Worm (Caenorhabditis elegans) whole organism, late embryonic: ENCODE measurements around the gene cec-4.

Experiments
- C08G9.2 ChIP-seq: sonication (generic microtip); optimal IDR thresholded peaks from 2 replicates; lab custom pipeline; 2016; ENCODE audit warnings: mild to moderate bottlenecking, missing genetic modification characterization, moderate library complexity, missing compliant biosample characterization
- C38D4.7 ChIP-seq: fragments of 200-800 bp; sonication (Bioruptor generic); optimal IDR thresholded peaks from 2 replicates; lab custom pipeline; 2018; ENCODE audit warnings: mild to moderate bottlenecking, missing genetic modification characterization, moderate library complexity, missing compliant biosample characterization
- K02D7.2 ChIP-seq: sonication (generic microtip); optimal IDR thresholded peaks from 2 replicates; lab custom pipeline; 2017; ENCODE audit warnings: mild to moderate bottlenecking, missing genetic modification characterization, missing compliant biosample characterization
- T23F11.4 ChIP-seq: fragments of 200-800 bp; sonication (Bioruptor generic); optimal IDR thresholded peaks from 2 replicates; lab custom pipeline; 2018; ENCODE audit warnings: mild to moderate bottlenecking, missing genetic modification characterization, missing compliant biosample characterization
- ahr-1 ChIP-seq: sonication (generic microtip); optimal IDR thresholded peaks from 2 replicates; lab custom pipeline; 2016; ENCODE audit warnings: missing genetic modification characterization, missing compliant biosample characterization
- ceh-14 ChIP-seq: sonication (generic microtip); optimal IDR thresholded peaks from 2 replicates; lab custom pipeline; 2016; ENCODE audit warnings: missing genotype, missing genetic modification characterization, missing compliant biosample characterization
- ceh-18 ChIP-seq: sonication (generic microtip); optimal IDR thresholded peaks from 2 replicates; lab custom pipeline; 2016; ENCODE audit warnings: missing genetic modification characterization, missing compliant biosample characterization
- ceh-19 ChIP-seq: fragments of 200-800 bp; sonication (Bioruptor generic); optimal IDR thresholded peaks from 2 replicates; lab custom pipeline; 2018; ENCODE audit warnings: mild to moderate bottlenecking, missing genetic modification characterization, missing compliant biosample characterization
- ceh-2 ChIP-seq: sonication (generic microtip); optimal IDR thresholded peaks from 2 replicates; lab custom pipeline; 2016; ENCODE audit warnings: missing genotype, missing genetic modification characterization, missing compliant biosample characterization
- ceh-24 ChIP-seq: sonication (generic microtip); optimal IDR thresholded peaks from 2 replicates; lab custom pipeline; 2016; ENCODE audit warnings: mild to moderate bottlenecking, missing genetic modification characterization, missing compliant biosample characterization
- ceh-30 ChIP-seq: fragments of 150-350 bp; optimal IDR thresholded peaks from 2 replicates; lab custom pipeline; 2014; ENCODE audit warnings: missing biosample characterization, missing genetic modification characterization
- ceh-31 ChIP-seq: sonication (generic microtip); optimal IDR thresholded peaks from 2 replicates; lab custom pipeline; 2016; ENCODE audit warnings: missing genetic modification characterization, missing compliant biosample characterization
- ceh-34 ChIP-seq: sonication (generic microtip); optimal IDR thresholded peaks from 2 replicates; lab custom pipeline; 2016; ENCODE audit warnings: mild to moderate bottlenecking, missing genetic modification characterization, missing compliant biosample characterization
- ceh-45 ChIP-seq: fragments of 200-800 bp; sonication (Bioruptor generic); IDR thresholded peaks from 2 replicates; pipeline ENCODE4 v1.3.6; 2022; ENCODE audit warnings: missing genetic modification reagents, missing genetic modification characterization, missing compliant biosample characterization
- ceh-48 ChIP-seq: sonication (generic microtip); optimal IDR thresholded peaks from 2 replicates; lab custom pipeline; 2016; ENCODE audit warnings: missing genetic modification characterization, inconsistent platforms, missing compliant biosample characterization
- ceh-6 ChIP-seq: fragments of 200-800 bp; sonication (Bioruptor generic); optimal IDR thresholded peaks from 2 replicates; lab custom pipeline; 2018; ENCODE audit warnings: mild to moderate bottlenecking, missing genetic modification characterization, missing compliant biosample characterization
- ceh-9 ChIP-seq: sonication (generic microtip); optimal IDR thresholded peaks from 2 replicates; lab custom pipeline; 2016; ENCODE audit warnings: mild to moderate bottlenecking, missing genetic modification characterization, inconsistent platforms, missing compliant biosample characterization
- che-1 ChIP-seq: sonication (generic microtip); optimal IDR thresholded peaks from 2 replicates; lab custom pipeline; 2016; ENCODE audit warnings: mild to moderate bottlenecking, missing genetic modification characterization, missing compliant biosample characterization
- dve-1 ChIP-seq: sonication (generic microtip); optimal IDR thresholded peaks from 2 replicates; lab custom pipeline; 2017; ENCODE audit warnings: antibody characterized with exemption, mild to moderate bottlenecking, missing genetic modification characterization, missing compliant biosample characterization
- elt-2 ChIP-seq: sonication (generic microtip); optimal IDR thresholded peaks from 2 replicates; lab custom pipeline; 2016; ENCODE audit warnings: missing genetic modification reagents, missing genetic modification characterization, missing compliant biosample characterization
- elt-4 ChIP-seq: sonication (generic microtip); optimal IDR thresholded peaks from 2 replicates; lab custom pipeline; 2016; ENCODE audit warnings: missing genetic modification characterization, missing compliant biosample characterization
- ets-4 ChIP-seq: sonication (generic microtip); optimal IDR thresholded peaks from 2 replicates; lab custom pipeline; 2016; ENCODE audit warnings: missing genetic modification characterization, missing compliant biosample characterization
- eyg-1 ChIP-seq: sonication (generic microtip); optimal IDR thresholded peaks from 2 replicates; lab custom pipeline; 2016; ENCODE audit warnings: missing genotype, missing genetic modification characterization, missing compliant biosample characterization
- fkh-10 ChIP-seq: fragments of 150-350 bp; optimal IDR thresholded peaks from 2 replicates; lab custom pipeline; 2014; ENCODE audit warnings: missing biosample characterization, missing genetic modification reagents, missing genetic modification characterization
- fkh-6 ChIP-seq: sonication (generic microtip); optimal IDR thresholded peaks from 2 replicates; lab custom pipeline; 2016; ENCODE audit warnings: missing genetic modification characterization, missing compliant biosample characterization
- gmeb-2 ChIP-seq: sonication (generic microtip); optimal IDR thresholded peaks from 2 replicates; lab custom pipeline; 2016; ENCODE audit warnings: missing genetic modification characterization, inconsistent platforms, missing compliant biosample characterization
- hlh-15 ChIP-seq: sonication (generic microtip); optimal IDR thresholded peaks from 2 replicates; lab custom pipeline; 2016; ENCODE audit warnings: missing genetic modification characterization, missing compliant biosample characterization
- hlh-30 ChIP-seq: sonication (generic microtip); optimal IDR thresholded peaks from 2 replicates; lab custom pipeline; 2017; ENCODE audit warnings: antibody characterized with exemption, missing genetic modification characterization, missing compliant biosample characterization; ENCODE audit not compliant: insufficient read depth
- hlh-6 ChIP-seq: sonication (generic microtip); optimal IDR thresholded peaks from 2 replicates; lab custom pipeline; 2016; ENCODE audit warnings: missing genotype, missing genetic modification characterization, missing compliant biosample characterization
- hlh-8 ChIP-seq: sonication (generic microtip); optimal IDR thresholded peaks from 2 replicates; lab custom pipeline; 2016; ENCODE audit warnings: missing genotype, missing genetic modification characterization, missing compliant biosample characterization
- madf-2 ChIP-seq: sonication (generic microtip); optimal IDR thresholded peaks from 2 replicates; lab custom pipeline; 2017; ENCODE audit warnings: missing genetic modification characterization, missing compliant biosample characterization
- nfya-1 ChIP-seq: sonication (generic microtip); optimal IDR thresholded peaks from 2 replicates; lab custom pipeline; 2017; ENCODE audit warnings: missing genetic modification characterization, mild to moderate bottlenecking, missing compliant biosample characterization, antibody characterized with exemption, moderate library complexity
- npax-4 ChIP-seq: sonication (generic microtip); optimal IDR thresholded peaks from 2 replicates; lab custom pipeline; 2016; ENCODE audit warnings: missing genetic modification characterization, missing compliant biosample characterization
- pat-9 ChIP-seq: fragments of 200-800 bp; sonication (Bioruptor generic); optimal IDR thresholded peaks from 2 replicates; lab custom pipeline; 2018; ENCODE audit warnings: mild to moderate bottlenecking, missing genetic modification characterization, moderate library complexity, missing compliant biosample characterization
- pha-2 ChIP-seq: sonication (generic microtip); optimal IDR thresholded peaks from 2 replicates; lab custom pipeline; 2017; ENCODE audit warnings: mild to moderate bottlenecking, missing genetic modification characterization, missing compliant biosample characterization
- pqm-1 ChIP-seq: sonication (generic microtip); optimal IDR thresholded peaks from 2 replicates; lab custom pipeline; 2016; ENCODE audit warnings: missing genetic modification characterization, missing compliant biosample characterization
- pros-1 ChIP-seq: fragments of 150-350 bp; optimal IDR thresholded peaks from 2 replicates; lab custom pipeline; 2014; ENCODE audit warnings: missing biosample characterization, missing genetic modification reagents, missing genetic modification characterization
- ref-2 ChIP-seq: sonication (generic microtip); optimal IDR thresholded peaks from 2 replicates; lab custom pipeline; 2016; ENCODE audit warnings: missing genetic modification characterization, missing compliant biosample characterization
- sdc-2 ChIP-seq: sonication (generic microtip); optimal IDR thresholded peaks from 2 replicates; lab custom pipeline; 2016; ENCODE audit warnings: missing genotype, missing genetic modification characterization, missing compliant biosample characterization
- sox-2 ChIP-seq: fragments of 200-800 bp; sonication (Bioruptor generic); IDR thresholded peaks from 2 replicates; pipeline ENCODE4 v1.3.6; 2022; ENCODE audit warnings: missing genetic modification reagents, missing genetic modification characterization, missing compliant biosample characterization
- sox-4 ChIP-seq: sonication (generic microtip); optimal IDR thresholded peaks from 2 replicates; lab custom pipeline; 2017; ENCODE audit warnings: mild to moderate bottlenecking, missing genetic modification characterization, inconsistent platforms, missing compliant biosample characterization
- tbx-2 ChIP-seq: sonication (generic microtip); optimal IDR thresholded peaks from 2 replicates; lab custom pipeline; 2016; ENCODE audit warnings: missing genetic modification characterization, missing compliant biosample characterization
- unc-42 ChIP-seq: sonication (generic microtip); optimal IDR thresholded peaks from 2 replicates; lab custom pipeline; 2016; ENCODE audit warnings: missing genotype, missing genetic modification characterization, missing compliant biosample characterization
- unc-55 ChIP-seq: sonication (generic microtip); optimal IDR thresholded peaks from 2 replicates; lab custom pipeline; 2017; ENCODE audit warnings: missing biosample characterization, missing genetic modification reagents, missing genetic modification characterization
- zip-5 ChIP-seq: sonication (generic microtip); optimal IDR thresholded peaks from 2 replicates; lab custom pipeline; 2016; ENCODE audit warnings: missing genetic modification characterization, missing compliant biosample characterization

Gene cec-4

DNA sequence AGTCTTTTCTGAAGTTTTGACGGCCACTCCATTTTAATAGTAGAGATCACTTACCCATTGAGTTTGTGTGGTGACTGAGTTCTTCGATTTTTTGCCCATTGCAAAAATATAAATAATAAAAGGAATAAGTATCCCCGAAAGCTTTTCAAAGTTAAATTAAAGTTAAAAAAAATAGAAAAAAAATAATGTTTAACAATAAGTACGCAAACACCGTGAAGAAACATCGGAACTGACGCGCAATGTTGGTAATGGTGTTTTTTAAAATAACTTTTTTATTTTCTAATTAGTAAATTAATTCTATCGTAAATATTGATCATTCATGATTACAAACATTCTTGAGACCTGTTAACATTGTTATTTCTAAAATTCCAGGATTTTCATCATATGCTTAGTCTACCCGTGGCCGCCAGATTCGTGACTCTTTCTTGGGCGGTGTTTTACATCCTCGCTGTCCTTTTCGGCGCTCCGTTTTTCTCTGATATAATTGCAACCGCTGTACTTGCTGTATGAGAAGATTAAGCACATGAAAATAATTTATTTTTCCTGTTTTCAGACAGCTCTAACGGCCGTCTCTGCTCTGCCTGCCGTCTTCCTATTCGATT, 19.2 kb upstream of the cec-4 start, which contains the start of the genes F49E8.7, F49E8.8 and nprl-2:
Gene F49E8.7 (minus strand): TSS at position 101 of the 602 bp plus-strand sequence.
Gene F49E8.8 (plus strand): TSS at position 373 of the 602 bp plus-strand sequence.
Gene nprl-2 (plus strand): TSS at position 552 of the 602 bp plus-strand sequence.
- TF ChIP-seq C38D4.7 (GFP tag; lab: Kevin White, UChicago) (no peak), ref-2 (no peak), ceh-30 (tag; lab: Kevin White, UChicago) (no peak), sdc-2 (tag; lab: Kevin White, UChicago) (no peak), sox-4 (tag; lab: Kevin White, UChicago) (no peak), ceh-48 (tag; lab: Kevin White, UChicago) (no peak), ceh-6 (GFP tag; lab: Kevin White, UChicago) (no peak), dve-1 (tag; lab: Kevin White, UChicago) (no peak), fkh-6 (tag; lab: Kevin White, UChicago) (no peak), ceh-34 (tag; lab: Kevin White, UChicago) (no peak), che-1 (tag; lab: Kevin White, UChicago) (no peak), elt-4 (tag; lab: Kevin White, UChicago) (no peak), pat-9 (tag; lab: Kevin White, UChicago) (no peak), ahr-1 (no peak), ceh-9 (no peak), ceh-2 (tag; lab: Kevin White, UChicago) (no peak), hlh-8 (no peak)

DNA sequence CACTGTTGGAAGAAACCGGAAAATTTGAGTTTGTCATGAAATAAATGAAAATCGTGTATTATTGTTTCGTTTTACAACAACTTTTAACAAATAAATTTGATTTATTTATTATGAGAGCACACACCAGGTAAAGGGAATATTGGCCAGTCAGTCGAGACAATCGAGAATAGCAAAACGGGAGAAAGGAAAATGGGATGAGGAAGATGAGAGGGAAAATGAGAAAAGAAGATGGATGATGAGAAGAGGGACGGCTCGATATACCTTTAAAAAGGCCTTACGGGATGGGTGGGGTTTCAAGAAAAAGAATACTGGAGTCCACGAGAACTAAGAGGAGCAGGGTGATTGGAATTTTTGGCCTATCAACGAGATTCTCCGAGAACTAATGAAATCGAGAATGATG, 16.9 kb upstream of the cec-4 start:
- TF ChIP-seq ceh-19 (GFP tag; lab: Kevin White, UChicago) (no peak), npax-4 (tag; lab: Kevin White, UChicago) (no peak), ceh-14 (tag; lab: Kevin White, UChicago) (no peak), hlh-15 (tag; lab: Kevin White, UChicago) (no peak), ceh-9 (no peak), T23F11.4 (no peak), gmeb-2 (tag; lab: Kevin White, UChicago) (no peak), che-1 (tag; lab: Kevin White, UChicago) (no peak), pha-2 (tag; lab: Kevin White, UChicago) (no peak), madf-2 (tag; lab: Kevin White, UChicago) (no peak), ceh-30 (tag; lab: Kevin White, UChicago) (no peak), ceh-18 (tag; lab: Kevin White, UChicago) (no peak), C38D4.7 (GFP tag; lab: Kevin White, UChicago) (no peak), elt-2 (no peak), unc-55 (no peak), sox-2 (GFP tag; lab: Robert Waterston, UW) (no peak), K02D7.2 (tag; lab: Kevin White, UChicago) (no peak)

DNA sequence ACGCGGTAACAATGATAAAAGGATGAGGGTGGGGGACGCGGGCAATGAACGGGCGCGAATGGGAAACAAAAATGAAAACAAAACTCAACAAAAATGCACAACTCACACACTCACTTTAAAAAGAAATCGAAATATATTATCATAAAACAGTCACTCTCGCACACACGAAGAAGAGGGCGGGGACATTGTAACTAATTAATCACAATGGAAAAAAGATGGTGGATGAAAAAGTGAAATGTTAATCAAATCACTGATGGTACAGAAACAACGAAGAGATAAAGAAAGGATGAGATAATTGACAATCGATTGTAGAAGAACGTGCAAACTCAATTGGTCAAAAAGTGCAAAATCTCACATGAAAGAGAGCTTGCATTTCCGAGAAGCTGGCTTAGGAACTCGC, 16.3 kb upstream of the cec-4 start:
- TF ChIP-seq fkh-10 (GFP tag; lab: Kevin White, UChicago), result no peak
- no peak for TF ChIP-seq pqm-1 (tag; lab: Kevin White, UChicago)
- TF ChIP-seq unc-42, result no peak
- no peak for TF ChIP-seq ceh-45 (GFP tag; lab: Robert Waterston, UW)

DNA sequence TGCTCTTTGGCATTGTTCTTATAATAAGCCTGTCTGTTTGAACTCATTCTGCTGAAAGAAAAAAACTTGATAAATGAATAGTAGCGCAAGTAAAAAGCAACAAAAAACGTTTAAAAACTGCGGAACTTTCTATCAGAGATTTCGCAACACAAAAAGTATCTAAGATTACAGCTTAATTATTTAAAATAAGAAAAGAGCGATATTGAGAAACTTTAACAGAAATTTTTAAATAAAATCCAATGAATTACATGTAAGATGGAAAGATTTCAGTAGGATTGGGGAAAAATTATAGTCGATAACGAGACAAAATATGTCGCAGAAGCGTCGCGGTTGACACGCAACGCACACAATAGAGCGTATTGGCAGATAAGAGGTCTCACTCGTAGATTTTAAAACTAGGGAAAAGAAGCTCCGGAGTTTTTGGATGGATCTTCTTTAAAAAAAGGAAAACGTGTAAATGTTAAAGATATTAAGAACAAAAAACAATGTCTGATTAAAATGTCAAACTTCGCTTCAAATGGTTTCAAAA, 13.8 kb upstream of the cec-4 start, which contains the start of gene ima-3:
Gene ima-3 (minus strand): TSS at position 51 of the 529 bp plus-strand sequence.
- TF ChIP-seq elt-2 (peak; percentile 45), tbx-2 (peak; percentile 35), eyg-1 (tag; lab: Kevin White, UChicago) (no peak), ref-2 (no peak), nfya-1 (tag; lab: Kevin White, UChicago) (peak; percentile 2), ceh-24 (tag; lab: Kevin White, UChicago) (no peak), ets-4 (tag; lab: Kevin White, UChicago) (no peak), hlh-6 (tag; lab: Kevin White, UChicago) (no peak), unc-42 (peak; percentile 20), ceh-19 (GFP tag; lab: Kevin White, UChicago) (no peak), ceh-31 (tag; lab: Kevin White, UChicago) (peak; percentile 47), hlh-30 (tag; lab: Kevin White, UChicago) (no peak), pros-1 (tag; lab: Kevin White, UChicago) (no peak), C08G9.2 (tag; lab: Kevin White, UChicago) (no peak), zip-5 (peak; percentile 7)
